Worm (Caenorhabditis elegans) whole organism, L1 larva: ENCODE data around the gene Y54H5A.2.

Experiments used
- C16A3.4 ChIP-seq: fragments of 150-350 bp; optimal IDR thresholded peaks from 2 replicates; lab custom pipeline; 2014; ENCODE audit warnings: missing biosample characterization, missing genetic modification characterization
- Y116A8C.19 ChIP-seq: sonication (generic microtip); optimal IDR thresholded peaks from 2 replicates; lab custom pipeline; 2016; ENCODE audit warnings: missing compliant biosample characterization, missing genetic modification characterization, borderline replicate concordance
- aha-1 ChIP-seq: fragments of 150-350 bp; optimal IDR thresholded peaks from 2 replicates; lab custom pipeline; 2014; ENCODE audit warnings: missing biosample characterization, missing genetic modification characterization
- alr-1 ChIP-seq: fragments of 200-800 bp; sonication (Bioruptor generic); optimal IDR thresholded peaks from 2 replicates; lab custom pipeline; 2018; ENCODE audit warnings: borderline replicate concordance, mild to moderate bottlenecking, missing genetic modification characterization, missing compliant biosample characterization
- aly-2 ChIP-seq: fragments of 150-350 bp; optimal IDR thresholded peaks from 2 replicates; lab custom pipeline; 2014; ENCODE audit warnings: missing biosample characterization, missing genetic modification characterization
- ceh-8 ChIP-seq: fragments of 200-800 bp; sonication (Bioruptor generic); optimal IDR thresholded peaks from 2 replicates; lab custom pipeline; 2018; ENCODE audit warnings: mild to moderate bottlenecking, missing genetic modification characterization, moderate library complexity, missing compliant biosample characterization
- ceh-88 ChIP-seq: fragments of 200-800 bp; sonication (Bioruptor generic); IDR thresholded peaks from 2 replicates; pipeline ENCODE4 v1.3.6; 2022; ENCODE audit warnings: missing genetic modification characterization, missing compliant biosample characterization
- ces-1 ChIP-seq: fragments of 150-350 bp; optimal IDR thresholded peaks from 2 replicates; lab custom pipeline; 2014; ENCODE audit warnings: missing biosample characterization, missing genetic modification reagents, missing genetic modification characterization
- dsc-1 ChIP-seq: sonication (generic microtip); optimal IDR thresholded peaks from 2 replicates; lab custom pipeline; 2016; ENCODE audit warnings: mild to moderate bottlenecking, missing genetic modification characterization, missing compliant biosample characterization
- efl-1 ChIP-seq, 4 experiments: fragments of 150-350 bp; optimal IDR thresholded peaks in 3 of 4; peaks in 1 of 4; 1 replicate in 1 of 4; 2 replicates in 3 of 4; lab custom pipeline; 2014; ENCODE audit warnings: missing biosample characterization in 2 of 4, missing genetic modification characterization in 2 of 4, missing genetic modification reagents in 2 of 4
- egl-27 ChIP-seq, 2 experiments: fragments of 150-350 bp in 1 of 2; sonication (generic microtip); optimal IDR thresholded peaks; 3 replicates each; lab custom pipeline; 2017 to 2018; ENCODE audit warnings: missing biosample characterization in 2 of 2, missing genetic modification characterization in 2 of 2, missing genetic modification reagents in 2 of 2
- elt-2 ChIP-seq: sonication (generic microtip); optimal IDR thresholded peaks from 2 replicates; lab custom pipeline; 2016; ENCODE audit warnings: missing genetic modification characterization, mild to moderate bottlenecking, inconsistent platforms, missing compliant biosample characterization, missing genetic modification reagents
- elt-3 ChIP-seq, 6 experiments: fragments of 150-350 bp in 1 of 6; sonication (generic microtip); optimal IDR thresholded peaks; 2 replicates each; lab custom pipeline; 2017 to 2018; ENCODE audit warnings: missing biosample characterization in 6 of 6, missing genetic modification characterization in 6 of 6, inconsistent platforms in 1 of 6
- fkh-10 ChIP-seq: sonication (generic microtip); optimal IDR thresholded peaks from 2 replicates; lab custom pipeline; 2017; ENCODE audit warnings: missing biosample characterization, missing genetic modification reagents, missing genetic modification characterization
- fkh-8 ChIP-seq: sonication (generic microtip); optimal IDR thresholded peaks from 2 replicates; lab custom pipeline; 2016; ENCODE audit warnings: mild to moderate bottlenecking, missing genetic modification characterization, missing compliant biosample characterization
- grh-1 ChIP-seq: fragments of 200-800 bp; sonication (Bioruptor generic); IDR thresholded peaks from 2 replicates; pipeline ENCODE4 v1.3.6; 2022; ENCODE audit warnings: missing genetic modification reagents, missing genetic modification characterization, missing compliant biosample characterization
- irx-1 ChIP-seq: sonication (generic microtip); optimal IDR thresholded peaks from 2 replicates; lab custom pipeline; 2016; ENCODE audit warnings: missing genetic modification characterization, missing compliant biosample characterization
- isw-1 ChIP-seq: fragments of 200-800 bp; sonication (Bioruptor generic); IDR thresholded peaks from 2 replicates; pipeline ENCODE4 v1.3.6; 2022; ENCODE audit warnings: missing genetic modification characterization, missing compliant biosample characterization
- jun-1 ChIP-seq: fragments of 150-350 bp; optimal IDR thresholded peaks from 2 replicates; lab custom pipeline; 2014; ENCODE audit warnings: missing biosample characterization, missing genetic modification reagents, missing genetic modification characterization
- lin-14 ChIP-seq: fragments of 200-800 bp; sonication (Bioruptor generic); optimal IDR thresholded peaks from 2 replicates; lab custom pipeline; 2018; ENCODE audit warnings: mild to moderate bottlenecking, missing genetic modification characterization, moderate library complexity, missing compliant biosample characterization
- lin-15B ChIP-seq: fragments of 150-350 bp; sonication (generic microtip); optimal IDR thresholded peaks from 3 replicates; lab custom pipeline; 2014; ENCODE audit warnings: missing biosample characterization, missing genetic modification characterization
- lin-35 ChIP-seq, 2 experiments: fragments of 150-350 bp; optimal IDR thresholded peaks; 2 replicates each; lab custom pipeline; 2014; ENCODE audit warnings: missing biosample characterization in 2 of 2, missing genetic modification characterization in 2 of 2, missing genetic modification reagents in 2 of 2
- lin-39 ChIP-seq: fragments of 150-350 bp; optimal IDR thresholded peaks from 2 replicates; lab custom pipeline; 2014; ENCODE audit warnings: missing biosample characterization, missing genetic modification reagents, missing genetic modification characterization
- lsy-2 ChIP-seq, 2 experiments: fragments of 150-350 bp; optimal IDR thresholded peaks; 2 replicates each; lab custom pipeline; 2014; ENCODE audit warnings: missing biosample characterization in 2 of 2, missing genetic modification characterization in 2 of 2
- mab-9 ChIP-seq: fragments of 200-800 bp; sonication (Bioruptor generic); IDR thresholded peaks from 2 replicates; pipeline ENCODE4 v1.3.6; 2022; ENCODE audit warnings: missing genetic modification reagents, missing genetic modification characterization, missing compliant biosample characterization
- mdl-1 ChIP-seq, 2 experiments: fragments of 150-350 bp; optimal IDR thresholded peaks; 2 replicates each; lab custom pipeline; 2014 to 2017; ENCODE audit warnings: missing biosample characterization in 2 of 2, missing genetic modification characterization in 2 of 2, inconsistent platforms in 1 of 2
- nhr-19 ChIP-seq: fragments of 200-800 bp; sonication (Bioruptor generic); conservative IDR thresholded peaks from 2 replicates; pipeline ENCODE4 v1.3.6; 2022; ENCODE audit warnings: missing genetic modification characterization, missing compliant biosample characterization
- nhr-20 ChIP-seq: sonication (generic microtip); optimal IDR thresholded peaks from 2 replicates; lab custom pipeline; 2016; ENCODE audit warnings: mild to moderate bottlenecking, missing genetic modification characterization, missing compliant biosample characterization
- nhr-237 ChIP-seq: fragments of 150-350 bp; optimal IDR thresholded peaks from 2 replicates; lab custom pipeline; 2014; ENCODE audit warnings: missing biosample characterization, missing genetic modification characterization
- nhr-28 ChIP-seq: fragments of 150-350 bp; optimal IDR thresholded peaks from 2 replicates; lab custom pipeline; 2014; ENCODE audit warnings: missing biosample characterization, missing genetic modification characterization
- nhr-47 ChIP-seq: sonication (generic microtip); optimal IDR thresholded peaks from 2 replicates; lab custom pipeline; 2016; ENCODE audit warnings: mild to moderate bottlenecking, missing genetic modification characterization, moderate library complexity, missing compliant biosample characterization
- nhr-71 ChIP-seq: sonication (generic microtip); optimal IDR thresholded peaks from 2 replicates; lab custom pipeline; 2016; ENCODE audit warnings: mild to moderate bottlenecking, missing genetic modification characterization, moderate library complexity, missing compliant biosample characterization
- nhr-76 ChIP-seq: sonication (generic microtip); optimal IDR thresholded peaks from 2 replicates; lab custom pipeline; 2017; ENCODE audit warnings: missing biosample characterization, missing genetic modification characterization
- nhr-77 ChIP-seq: fragments of 150-350 bp; optimal IDR thresholded peaks from 2 replicates; lab custom pipeline; 2014; ENCODE audit warnings: missing biosample characterization, missing genetic modification characterization
- nhr-85 ChIP-seq: sonication (generic microtip); peaks from one replicate; lab custom pipeline; 2016; ENCODE audit warnings: missing genetic modification characterization, inconsistent platforms, missing compliant biosample characterization
- nhr-90 ChIP-seq: sonication (generic microtip); optimal IDR thresholded peaks from 2 replicates; lab custom pipeline; 2016; ENCODE audit warnings: mild to moderate bottlenecking, missing genetic modification characterization, missing compliant biosample characterization; ENCODE audit not compliant: poor library complexity
- pax-3 ChIP-seq: fragments of 200-800 bp; sonication (Bioruptor generic); optimal IDR thresholded peaks from 2 replicates; lab custom pipeline; 2018; ENCODE audit warnings: mild to moderate bottlenecking, missing genetic modification characterization, moderate library complexity, missing compliant biosample characterization
- rnt-1 ChIP-seq: sonication (generic microtip); optimal IDR thresholded peaks from 2 replicates; lab custom pipeline; 2016; ENCODE audit warnings: mild to moderate bottlenecking, missing genetic modification characterization, moderate library complexity, missing compliant biosample characterization
- snu-23 ChIP-seq: sonication (generic microtip); optimal IDR thresholded peaks from 2 replicates; lab custom pipeline; 2016; ENCODE audit warnings: missing genetic modification characterization, missing compliant biosample characterization
- sptf-1 ChIP-seq: fragments of 150-350 bp; optimal IDR thresholded peaks from 2 replicates; lab custom pipeline; 2014; ENCODE audit warnings: missing biosample characterization, missing genetic modification characterization
- sup-37 ChIP-seq: fragments of 200-800 bp; sonication (Bioruptor generic); optimal IDR thresholded peaks from 2 replicates; lab custom pipeline; 2018; ENCODE audit warnings: mild to moderate bottlenecking, missing genetic modification characterization, missing compliant biosample characterization
- tbx-2 ChIP-seq: sonication (generic microtip); optimal IDR thresholded peaks from 2 replicates; lab custom pipeline; 2016; ENCODE audit warnings: missing genetic modification characterization, missing compliant biosample characterization
- unc-130 ChIP-seq: fragments of 150-350 bp; optimal IDR thresholded peaks from 2 replicates; lab custom pipeline; 2017; ENCODE audit warnings: missing biosample characterization, missing genetic modification characterization, inconsistent platforms
- unc-62 ChIP-seq: fragments of 150-350 bp; optimal IDR thresholded peaks from 2 replicates; lab custom pipeline; 2014; ENCODE audit warnings: missing biosample characterization, missing genetic modification reagents, missing genetic modification characterization
- unc-86 ChIP-seq: sonication (generic microtip); optimal IDR thresholded peaks from 2 replicates; lab custom pipeline; 2016; ENCODE audit warnings: missing genetic modification characterization, missing compliant biosample characterization
- unc-98 ChIP-seq: fragments of 200-800 bp; sonication (Bioruptor generic); IDR thresholded peaks from 2 replicates; pipeline ENCODE4 v1.3.6; 2022; ENCODE audit warnings: missing genetic modification characterization, missing compliant biosample characterization
- xbp-1 ChIP-seq: sonication (generic microtip); optimal IDR thresholded peaks from 2 replicates; lab custom pipeline; 2016; ENCODE audit warnings: missing genetic modification characterization, missing compliant biosample characterization
- zip-4 ChIP-seq: fragments of 200-800 bp; sonication (Bioruptor generic); optimal IDR thresholded peaks from 2 replicates; lab custom pipeline; 2018; ENCODE audit warnings: mild to moderate bottlenecking, missing genetic modification characterization, moderate library complexity, missing compliant biosample characterization
- ztf-4 ChIP-seq: fragments of 150-350 bp; optimal IDR thresholded peaks from 2 replicates; lab custom pipeline; 2014; ENCODE audit warnings: missing biosample characterization, missing genetic modification characterization

Y54H5A.2 gene

ce11 chrIII:5136033-5136597 is 13.3 kb downstream of the Y54H5A.2 start, which contains the start of gene tbx-2:
tbx-2 (minus strand) TSS chrIII:5136296.
- TF ChIP-seq fkh-10 (no peak), isw-1 (GFP tag; lab: Robert Waterston, UW) (no peak), Y116A8C.19 (no peak), unc-86 (tag; lab: Kevin White, UChicago) (no peak), lsy-2 (tag; optimal IDR thresholded peaks at IDR 0.05; lab: Kevin White, UChicago) (peak in 1 of 2 experiments; percentile 48), tbx-2 (tag; lab: Kevin White, UChicago) (peak; percentile 99), mab-9 (GFP tag; lab: Robert Waterston, UW) (no peak), jun-1 (tag; lab: Kevin White, UChicago) (no peak), nhr-47 (tag; lab: Kevin White, UChicago) (peak; percentile 13), mdl-1 (tag; optimal IDR thresholded peaks at IDR 0.05; lab: Kevin White, UChicago) (peak in 1 of 2 experiments; percentile 9), sptf-1 (tag; lab: Kevin White, UChicago) (no peak), zip-4 (GFP tag; lab: Kevin White, UChicago) (no peak), xbp-1 (no peak), nhr-20 (tag; lab: Kevin White, UChicago) (peak; percentile 9), nhr-76 (tag; lab: Kevin White, UChicago) (no peak), lin-39 (tag; lab: Kevin White, UChicago) (no peak), grh-1 (GFP tag; lab: Robert Waterston, UW) (no peak), egl-27 (tag; optimal IDR thresholded peaks at IDR 0.05; lab: Kevin White, UChicago) (no peak), nhr-71 (peak; percentile 37), lin-15B (tag; lab: Kevin White, UChicago) (no peak), alr-1 (tag; lab: Kevin White, UChicago) (no peak), unc-62 (no peak), nhr-85 (tag; lab: Kevin White, UChicago) (peak; percentile 63), nhr-77 (tag; lab: Kevin White, UChicago) (no peak), elt-2 (tag; lab: Kevin White, UChicago) (no peak), efl-1 (optimal IDR thresholded peaks at IDR 0.05; lab: Kevin White, UChicago) (no peak), efl-1 (GFP tag; optimal IDR thresholded peaks at IDR 0.05 in 1 of 2; lab: Kevin White, UChicago) (peak in 1 of 2 experiments; percentile 90), ztf-4 (no peak), ceh-88 (GFP tag; lab: Robert Waterston, UW) (no peak), nhr-19 (GFP tag; lab: Robert Waterston, UW) (no peak), nhr-28 (tag; lab: Kevin White, UChicago) (no peak), nhr-237 (no peak), elt-3 (tag; optimal IDR thresholded peaks at IDR 0.05; lab: Kevin White, UChicago) (no peak), pax-3 (no peak), lin-14 (peak; percentile 23), irx-1 (no peak), snu-23 (peak; percentile 19), ces-1 (GFP tag; lab: Kevin White, UChicago) (no peak), C16A3.4 (tag; lab: Kevin White, UChicago) (no peak), dsc-1 (tag; lab: Kevin White, UChicago) (no peak), rnt-1 (tag; lab: Kevin White, UChicago) (peak; percentile 27), unc-130 (tag; lab: Kevin White, UChicago) (no peak), aly-2 (tag; lab: Kevin White, UChicago) (no peak), nhr-90 (tag; lab: Kevin White, UChicago) (no peak), unc-98 (no peak), fkh-8 (tag; lab: Kevin White, UChicago) (no peak), sup-37 (no peak), ceh-8 (GFP tag; lab: Kevin White, UChicago) (no peak), aha-1 (tag; lab: Kevin White, UChicago) (no peak), lin-35 (GFP tag; optimal IDR thresholded peaks at IDR 0.05; lab: Kevin White, UChicago) (no peak)
- TF ChIP-seq, all 84 proteins: peak for 11
